Worm (Caenorhabditis elegans): ENCODE data around the gene prx-2.

DNA sequence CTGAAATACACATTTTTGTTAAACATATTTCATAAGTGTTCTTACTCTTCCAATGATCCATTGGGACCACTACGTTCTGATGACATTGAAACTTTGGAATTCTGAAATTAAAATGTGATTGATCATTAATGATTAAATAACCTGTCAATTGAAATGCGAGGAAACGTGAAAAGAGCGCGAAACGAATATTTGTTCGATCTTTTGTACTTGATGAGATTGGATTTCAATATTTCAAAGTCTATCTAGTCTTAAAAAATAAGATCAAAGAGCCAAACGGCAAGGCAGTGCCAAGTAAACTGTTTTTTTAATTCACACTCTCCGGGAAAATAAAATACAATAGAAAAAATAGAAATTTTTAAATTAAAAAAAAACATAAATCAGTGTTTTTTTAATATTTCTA is 38.0 kb downstream of the prx-2 start, which contains the start of gene ZK792.4:
- TF ChIP-seq unc-62 (GFP tag; optimal IDR thresholded peaks at IDR 0.05) (no peak), nhr-12 (tag; optimal IDR thresholded peaks at IDR 0.05) (no peak), nhr-76 (tag; optimal IDR thresholded peaks at IDR 0.05) (no peak), mep-1 (tag; optimal IDR thresholded peaks at IDR 0.05) (no peak), pha-4 (tag; optimal IDR thresholded peaks at IDR 0.05) (no peak), hlh-1 (tag; optimal IDR thresholded peaks at IDR 0.05) (no peak), drap-1 (GFP tag; optimal IDR thresholded peaks at IDR 0.05) (no peak), ztf-11 (tag; optimal IDR thresholded peaks at IDR 0.05) (no peak), nhr-237 (tag; optimal IDR thresholded peaks at IDR 0.05) (no peak), unc-120 (tag; optimal IDR thresholded peaks at IDR 0.05; ENCODE audit: poor library complexity, severe bottlenecking) (no peak)

Measured in whole organism, mixed stage, embryonic.